Fruit fly (Drosophila melanogaster): ENCODE data around the gene MnM.

MnM gene

DNA sequence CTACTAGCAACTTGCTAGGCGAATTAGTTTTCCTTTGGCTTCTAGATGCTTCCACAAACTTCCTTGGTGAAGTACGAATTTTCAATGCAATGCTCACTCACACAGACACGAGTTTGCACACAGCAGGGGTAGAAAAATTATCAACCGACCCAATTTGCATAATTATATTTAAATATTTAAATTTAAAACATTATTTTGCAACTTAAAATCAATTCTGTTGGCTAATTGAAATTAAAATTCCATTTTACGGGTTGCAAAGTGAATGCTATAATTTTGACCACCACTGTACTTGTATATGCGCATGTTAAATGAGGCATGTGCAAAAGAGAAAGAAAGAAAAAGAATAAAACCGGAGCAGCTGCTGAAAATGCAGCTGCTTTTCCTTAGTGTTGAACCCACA lies 15.7 kb upstream of the MnM start (continued):
- TF ChIP-seq CG4854 (GFP tag; optimal IDR thresholded peaks at IDR 0.05) (peak; percentile 67), CG8478 (optimal IDR thresholded peaks at IDR 0.05) (no peak), CG11085 (GFP tag; IDR thresholded peaks at IDR 0.05) (peak; percentile 81), Pdp1 (GFP tag; optimal IDR thresholded peaks at IDR 0.05) (peak; percentile 55), CG13287 (GFP tag; IDR thresholded peaks at IDR 0.05; ENCODE audit: partially characterized antibody) (no peak), pfk (GFP tag; optimal IDR thresholded peaks at IDR 0.05) (peak; percentile 2), Bgb (GFP tag; IDR thresholded peaks at IDR 0.05; ENCODE audit: partially characterized antibody) (no peak), CG6854 (GFP tag; optimal IDR thresholded peaks at IDR 0.05) (peak; percentile 88), Hand (GFP tag; optimal IDR thresholded peaks at IDR 0.05) (peak; percentile 90), CG43689 (GFP tag; IDR thresholded peaks at IDR 0.05) (peak; percentile 77), inv (GFP tag; IDR thresholded peaks at IDR 0.05; ENCODE audit: partially characterized antibody) (no peak), wek (GFP tag; optimal IDR thresholded peaks at IDR 0.05) (peak; percentile 45), CG31441 (GFP tag; IDR thresholded peaks at IDR 0.05) (peak; percentile 96), CG30403 (GFP tag; optimal IDR thresholded peaks at IDR 0.05) (peak; percentile 85), CG15479 (GFP tag; optimal IDR thresholded peaks at IDR 0.05) (peak; percentile 43), CG17385 (GFP tag; optimal IDR thresholded peaks at IDR 0.05) (peak; percentile 92), CG34224 (GFP tag; IDR thresholded peaks at IDR 0.05; ENCODE audit: partially characterized antibody) (no peak), tx (GFP tag; optimal IDR thresholded peaks at IDR 0.05) (peak; percentile 5), CG34422 (GFP tag; IDR thresholded peaks at IDR 0.05) (peak; percentile 97), CG15601 (tag; optimal IDR thresholded peaks at IDR 0.05) (peak; percentile 89), Dp (GFP tag; optimal IDR thresholded peaks at IDR 0.05) (no peak), CG14860 (GFP tag; IDR thresholded peaks at IDR 0.05; ENCODE audit: partially characterized antibody) (no peak), luna (GFP tag; optimal IDR thresholded peaks at IDR 0.05) (peak; percentile 8), lab (GFP tag; optimal IDR thresholded peaks at IDR 0.05) (peak; percentile 97), tna (GFP tag; IDR thresholded peaks at IDR 0.05; ENCODE audit: partially characterized antibody) (no peak), sima (GFP tag; optimal IDR thresholded peaks at IDR 0.05) (no peak), nerfin-1 (tag; optimal IDR thresholded peaks at IDR 0.05) (peak; percentile 82), nom (GFP tag; optimal IDR thresholded peaks at IDR 0.05) (peak; percentile 62), CG3065 (GFP tag; optimal IDR thresholded peaks at IDR 0.05) (peak; percentile 63), ara (GFP tag; IDR thresholded peaks at IDR 0.05) (peak; percentile 93), E2f1 (GFP tag; IDR thresholded peaks at IDR 0.05) (peak; percentile 94), Med (GFP tag) (peak; percentile 91), CG6689 (GFP tag; IDR thresholded peaks at IDR 0.05) (peak; percentile 94), CG42726 (GFP tag; IDR thresholded peaks at IDR 0.05; ENCODE audit: partially characterized antibody) (no peak), fd102C (GFP tag; optimal IDR thresholded peaks at IDR 0.05) (peak; percentile 85), row (GFP tag; IDR thresholded peaks at IDR 0.05) (peak; percentile 95), CG9215 (GFP tag; IDR thresholded peaks at IDR 0.05) (peak; percentile 78), CG12391 (tag; optimal IDR thresholded peaks at IDR 0.05) (peak; percentile 95), ttk (GFP tag; IDR thresholded peaks at IDR 0.05) (peak; percentile 91), CG18764 (GFP tag; optimal IDR thresholded peaks at IDR 0.05) (peak; percentile 85), CG18262 (tag; optimal IDR thresholded peaks at IDR 0.05) (peak; percentile 95), ftz-f1 (GFP tag; optimal IDR thresholded peaks at IDR 0.05) (no peak), CG3163 (GFP tag; optimal IDR thresholded peaks at IDR 0.05) (no peak), CG10321 (GFP tag; IDR thresholded peaks at IDR 0.05) (peak; percentile 76), CG17912 (GFP tag; optimal IDR thresholded peaks at IDR 0.05) (no peak), fu2 (GFP tag; optimal IDR thresholded peaks at IDR 0.05) (peak; percentile 14), otp (GFP tag; IDR thresholded peaks at IDR 0.05) (peak; percentile 92; the same call in 2 of the 3 replicates), Rx (GFP tag; IDR thresholded peaks at IDR 0.05) (peak; percentile 93), CG4617 (GFP tag; optimal IDR thresholded peaks at IDR 0.05; ENCODE audit: borderline replicate concordance) (peak; percentile 61), Doc3 (GFP tag; IDR thresholded peaks at IDR 0.05; ENCODE audit: partially characterized antibody) (no peak)
